Worm (Caenorhabditis elegans) whole organism, early embryonic: ENCODE data around the gene idhg-1.

ENCODE experiments used
- ceh-13 ChIP-seq: fragments of 200-800 bp; sonication (Bioruptor generic); optimal IDR thresholded peaks from 2 replicates; lab custom pipeline; 2018; ENCODE audit warnings: mild to moderate bottlenecking, missing genetic modification characterization, missing compliant biosample characterization
- flt-1 ChIP-seq: fragments of 200-800 bp; sonication (Bioruptor generic); IDR thresholded peaks from 2 replicates; pipeline ENCODE4 v1.3.6; 2022; ENCODE audit warnings: missing genetic modification characterization, missing compliant biosample characterization
- hnd-1 ChIP-seq: sonication (generic microtip); optimal IDR thresholded peaks from 2 replicates; lab custom pipeline; 2016; ENCODE audit warnings: missing genetic modification characterization, missing compliant biosample characterization
- pes-1 ChIP-seq: fragments of 200-800 bp; sonication (Bioruptor generic); IDR thresholded peaks from 2 replicates; pipeline ENCODE4 v1.3.6; 2022; ENCODE audit warnings: missing genetic modification reagents, missing genetic modification characterization, missing compliant biosample characterization

DNA sequence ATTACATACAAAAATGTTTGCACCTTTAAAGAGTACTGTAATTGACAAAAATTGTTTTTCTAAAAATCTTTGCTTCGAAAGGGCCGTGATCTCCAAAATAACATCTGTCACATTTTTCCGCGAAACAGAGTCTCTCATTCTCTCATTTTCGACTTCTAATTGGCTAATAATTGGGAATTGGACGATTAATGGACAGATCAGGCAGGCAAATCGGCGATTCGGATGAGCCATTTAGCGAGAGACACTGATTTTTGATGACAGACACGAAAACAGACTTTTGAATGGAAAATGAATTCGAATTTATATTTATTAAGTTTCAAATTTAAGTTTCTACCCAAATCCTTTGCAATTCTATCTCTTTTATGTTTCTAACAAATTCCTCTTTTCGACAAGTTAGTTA, 35.2 kb downstream of the idhg-1 start:
- TF ChIP-seq ceh-13 (no peak), hnd-1 (tag; lab: Kevin White, UChicago) (no peak), pes-1 (GFP tag; lab: Robert Waterston, UW) (no peak), flt-1 (GFP tag; lab: Robert Waterston, UW) (no peak)
